Worm (Caenorhabditis elegans): ENCODE results near the gene mak-1.

- TF ChIP-seq fkh-4 (tag; optimal IDR thresholded peaks at IDR 0.05; ENCODE audit: borderline replicate concordance) (no peak), egl-27 (tag; optimal IDR thresholded peaks at IDR 0.05) (no peak), nhr-237 (tag; optimal IDR thresholded peaks at IDR 0.05) (no peak), jun-1 (tag; optimal IDR thresholded peaks at IDR 0.05) (no peak), lin-13 (GFP tag; optimal IDR thresholded peaks at IDR 0.05) (no peak), unc-130 (tag; optimal IDR thresholded peaks at IDR 0.05) (no peak), mep-1 (tag; optimal IDR thresholded peaks at IDR 0.05) (no peak), aly-2 (tag; optimal IDR thresholded peaks at IDR 0.05) (no peak), unc-62 (GFP tag; optimal IDR thresholded peaks at IDR 0.05) (no peak), nhr-77 (tag; optimal IDR thresholded peaks at IDR 0.05) (no peak), ztf-11 (tag; optimal IDR thresholded peaks at IDR 0.05) (no peak), mef-2 (tag; optimal IDR thresholded peaks at IDR 0.05) (no peak), mab-9 (GFP tag; IDR thresholded peaks at IDR 0.05) (no peak)
Measured at ce11 chrII:8785875-8786274, 42.0 kb downstream of the mak-1 start.
